Worm (Caenorhabditis elegans) whole organism, young adult: ENCODE measurements around the gene F58D12.3.

ENCODE experiments used
- B0035.1 ChIP-seq: sonication (generic microtip); optimal IDR thresholded peaks from 2 replicates; lab custom pipeline; 2016; ENCODE audit warnings: missing genetic modification characterization, mild to moderate bottlenecking, missing compliant biosample characterization, missing genotype, missing genetic modification reagents
- B0261.1 ChIP-seq: sonication (generic microtip); optimal IDR thresholded peaks from 2 replicates; lab custom pipeline; 2016; ENCODE audit warnings: mild to moderate bottlenecking, missing genetic modification characterization, moderate library complexity, missing compliant biosample characterization
- C17E4.6 ChIP-seq: fragments of 200-800 bp; sonication (Bioruptor generic); IDR thresholded peaks from 2 replicates; pipeline ENCODE4 v1.3.6; 2022; ENCODE audit warnings: missing genetic modification reagents, missing genetic modification characterization, missing compliant biosample characterization
- F23B12.7 ChIP-seq: sonication (generic microtip); optimal IDR thresholded peaks from 2 replicates; lab custom pipeline; 2017; ENCODE audit warnings: missing genetic modification characterization, mild to moderate bottlenecking, missing compliant biosample characterization, antibody characterized with exemption, moderate library complexity; ENCODE audit not compliant: insufficient read depth
- F33H1.4 ChIP-seq: fragments of 200-800 bp; sonication (Bioruptor generic); IDR thresholded peaks from 2 replicates; pipeline ENCODE4 v1.3.6; 2022; ENCODE audit warnings: missing genetic modification reagents, missing genetic modification characterization, missing compliant biosample characterization
- F55B11.4 ChIP-seq: sonication (generic microtip); optimal IDR thresholded peaks from 2 replicates; lab custom pipeline; 2016; ENCODE audit warnings: missing compliant biosample characterization, missing genetic modification characterization, borderline replicate concordance; ENCODE audit not compliant: insufficient read depth
- K11D2.4 ChIP-seq: fragments of 200-800 bp; sonication (Bioruptor generic); IDR thresholded peaks from 2 replicates; pipeline ENCODE4 v1.3.6; 2022; ENCODE audit warnings: missing genetic modification reagents, missing genetic modification characterization, missing compliant biosample characterization
- Y53F4B.3 ChIP-seq: fragments of 200-800 bp; sonication (Bioruptor generic); IDR thresholded peaks from 2 replicates; pipeline ENCODE4 v1.3.6; 2022; ENCODE audit warnings: missing genetic modification reagents, missing genetic modification characterization, missing compliant biosample characterization
- Y67H2A.10 ChIP-seq: fragments of 200-800 bp; sonication (Bioruptor generic); conservative IDR thresholded peaks from 2 replicates; pipeline ENCODE4 v1.3.6; 2022; ENCODE audit warnings: missing genetic modification reagents, missing genetic modification characterization, missing compliant biosample characterization
- Y79H2A.3 ChIP-seq: fragments of 200-800 bp; sonication (Bioruptor generic); conservative IDR thresholded peaks from 2 replicates; pipeline ENCODE4 v1.3.6; 2022; ENCODE audit warnings: missing genetic modification reagents, missing genetic modification characterization, missing compliant biosample characterization
- ZK185.1 ChIP-seq: sonication (generic microtip); optimal IDR thresholded peaks from 2 replicates; lab custom pipeline; 2016; ENCODE audit warnings: mild to moderate bottlenecking, missing genetic modification characterization, missing compliant biosample characterization; ENCODE audit not compliant: poor library complexity, severe bottlenecking
- atf-7 ChIP-seq: sonication (generic microtip); optimal IDR thresholded peaks from 2 replicates; lab custom pipeline; 2017; ENCODE audit warnings: mild to moderate bottlenecking, missing genetic modification characterization, missing compliant biosample characterization
- athp-1 ChIP-seq: sonication (generic microtip); optimal IDR thresholded peaks from 2 replicates; lab custom pipeline; 2017; ENCODE audit warnings: mild to moderate bottlenecking, missing genetic modification characterization, missing compliant biosample characterization
- bed-2 ChIP-seq: fragments of 200-800 bp; sonication (Bioruptor generic); IDR thresholded peaks from 2 replicates; pipeline ENCODE4 v1.3.6; 2022; ENCODE audit warnings: missing genetic modification reagents, missing genetic modification characterization, missing compliant biosample characterization
- ccch-3 ChIP-seq: fragments of 200-800 bp; sonication (Bioruptor generic); optimal IDR thresholded peaks from 2 replicates; lab custom pipeline; 2018; ENCODE audit warnings: mild to moderate bottlenecking, missing genetic modification characterization, missing compliant biosample characterization
- cebp-2 ChIP-seq: fragments of 200-800 bp; sonication (Bioruptor generic); IDR thresholded peaks from 2 replicates; pipeline ENCODE4 v1.3.6; 2022; ENCODE audit warnings: missing genetic modification characterization, missing compliant biosample characterization
- ceh-79 ChIP-seq: sonication (generic microtip); optimal IDR thresholded peaks from 2 replicates; lab custom pipeline; 2017; ENCODE audit warnings: mild to moderate bottlenecking, missing genetic modification characterization, missing compliant biosample characterization
- ceh-91 ChIP-seq: fragments of 200-800 bp; sonication (Bioruptor generic); IDR thresholded peaks from 2 replicates; pipeline ENCODE4 v1.3.6; 2022; ENCODE audit warnings: missing genetic modification reagents, missing genetic modification characterization, missing compliant biosample characterization
- dpff-1 ChIP-seq: sonication (generic microtip); optimal IDR thresholded peaks from 2 replicates; lab custom pipeline; 2017; ENCODE audit warnings: mild to moderate bottlenecking, missing genetic modification characterization, missing compliant biosample characterization
- dpl-1 ChIP-seq: fragments of 150-350 bp; optimal IDR thresholded peaks from 2 replicates; lab custom pipeline; 2014; ENCODE audit warnings: missing biosample characterization, missing genetic modification reagents, missing genetic modification characterization
- egl-18 ChIP-seq: fragments of 200-800 bp; sonication (Bioruptor generic); IDR thresholded peaks from 2 replicates; pipeline ENCODE4 v1.3.6; 2022; ENCODE audit warnings: missing genetic modification reagents, missing genetic modification characterization, missing compliant biosample characterization
- egl-44 ChIP-seq: fragments of 200-800 bp; sonication (Bioruptor generic); IDR thresholded peaks from 2 replicates; pipeline ENCODE4 v1.3.6; 2022; ENCODE audit warnings: missing genetic modification reagents, missing genetic modification characterization, missing compliant biosample characterization
- egrh-3 ChIP-seq: fragments of 200-800 bp; sonication (Bioruptor generic); IDR thresholded peaks from 2 replicates; pipeline ENCODE4 v1.3.6; 2022; ENCODE audit warnings: missing genetic modification reagents, missing genetic modification characterization, missing compliant biosample characterization
- gei-17 ChIP-seq: fragments of 200-800 bp; sonication (Bioruptor generic); optimal IDR thresholded peaks from 2 replicates; lab custom pipeline; 2018; ENCODE audit warnings: mild to moderate bottlenecking, missing genetic modification characterization, missing compliant biosample characterization
- him-1 ChIP-seq: sonication (generic microtip); optimal IDR thresholded peaks from 2 replicates; lab custom pipeline; 2016; ENCODE audit warnings: missing genotype, missing genetic modification reagents, missing genetic modification characterization, missing compliant biosample characterization
- hlh-12 ChIP-seq: sonication (generic microtip); optimal IDR thresholded peaks from 2 replicates; lab custom pipeline; 2016; ENCODE audit warnings: missing genetic modification characterization, missing compliant biosample characterization
- lin-26 ChIP-seq: fragments of 200-800 bp; sonication (Bioruptor generic); IDR thresholded peaks from 2 replicates; pipeline ENCODE4 v1.3.6; 2022; ENCODE audit warnings: missing genetic modification reagents, missing genetic modification characterization, missing compliant biosample characterization
- lin-35 ChIP-seq, 3 experiments: fragments of 150-350 bp in 2 of 3; sonication (generic microtip) in 1 of 3; optimal IDR thresholded peaks; 2 replicates each; lab custom pipeline; 2014 to 2018; ENCODE audit warnings: missing biosample characterization in 3 of 3, missing genetic modification characterization in 3 of 3, missing genetic modification reagents in 3 of 3
- lsy-27 ChIP-seq: sonication (generic microtip); optimal IDR thresholded peaks from 2 replicates; lab custom pipeline; 2017; ENCODE audit warnings: missing genetic modification characterization, mild to moderate bottlenecking, missing compliant biosample characterization, antibody characterized with exemption, missing genotype, borderline replicate concordance; ENCODE audit not compliant: insufficient read depth
- madf-6 ChIP-seq: fragments of 200-800 bp; sonication (Bioruptor generic); IDR thresholded peaks from 2 replicates; pipeline ENCODE4 v1.3.6; 2022; ENCODE audit warnings: missing genetic modification reagents, missing genetic modification characterization, missing compliant biosample characterization
- nfya-2 ChIP-seq: fragments of 200-800 bp; sonication (Bioruptor generic); IDR thresholded peaks from 2 replicates; pipeline ENCODE4 v1.3.6; 2022; ENCODE audit warnings: missing genetic modification reagents, missing genetic modification characterization, missing compliant biosample characterization
- nhr-120 ChIP-seq: fragments of 200-800 bp; sonication (Bioruptor generic); IDR thresholded peaks from 2 replicates; pipeline ENCODE4 v1.3.6; 2022; ENCODE audit warnings: missing genetic modification characterization, missing compliant biosample characterization
- nhr-90 ChIP-seq: sonication (generic microtip); optimal IDR thresholded peaks from 2 replicates; lab custom pipeline; 2016; ENCODE audit warnings: missing genotype, mild to moderate bottlenecking, missing genetic modification characterization, missing compliant biosample characterization
- pbrm-1 ChIP-seq: fragments of 200-800 bp; sonication (Bioruptor generic); IDR thresholded peaks from 2 replicates; pipeline ENCODE4 v1.3.6; 2022; ENCODE audit warnings: missing genetic modification reagents, missing genetic modification characterization, missing compliant biosample characterization
- pha-4 ChIP-seq: fragments of 150-350 bp; sonication (generic microtip); optimal IDR thresholded peaks from 2 replicates; lab custom pipeline; 2014; ENCODE audit warnings: missing biosample characterization, missing genetic modification reagents, missing genetic modification characterization
- repo-1 ChIP-seq: sonication (generic microtip); optimal IDR thresholded peaks from 2 replicates; lab custom pipeline; 2017; ENCODE audit warnings: mild to moderate bottlenecking, missing genetic modification characterization, missing compliant biosample characterization
- rpc-1 ChIP-seq, 2 experiments: fragments of 150-350 bp in 1 of 2; sonication (generic microtip) in 1 of 2; optimal IDR thresholded peaks; 2 replicates each; lab custom pipeline; 2014 to 2018; ENCODE audit warnings: missing biosample characterization in 1 of 2, missing genetic modification characterization in 1 of 2, missing genetic modification reagents in 1 of 2, missing genotype in 1 of 2
- sdz-38 ChIP-seq: sonication (generic microtip); optimal IDR thresholded peaks from 2 replicates; lab custom pipeline; 2016; ENCODE audit warnings: missing genotype, missing genetic modification characterization, missing compliant biosample characterization
- sptf-2 ChIP-seq: fragments of 200-800 bp; sonication (Bioruptor generic); optimal IDR thresholded peaks from 2 replicates; lab custom pipeline; 2018; ENCODE audit warnings: mild to moderate bottlenecking, missing genetic modification characterization, missing compliant biosample characterization
- tlf-1 ChIP-seq: fragments of 200-800 bp; sonication (Bioruptor generic); optimal IDR thresholded peaks from 2 replicates; lab custom pipeline; 2018; ENCODE audit warnings: mild to moderate bottlenecking, missing genetic modification characterization, missing compliant biosample characterization
- ztf-25 ChIP-seq: fragments of 200-800 bp; sonication (Bioruptor generic); IDR thresholded peaks from 2 replicates; pipeline ENCODE4 v1.3.6; 2022; ENCODE audit warnings: missing genetic modification reagents, missing genetic modification characterization, missing compliant biosample characterization
- ztf-26 ChIP-seq: sonication (generic microtip); optimal IDR thresholded peaks from 2 replicates; lab custom pipeline; 2017; ENCODE audit warnings: missing genetic modification characterization, missing compliant biosample characterization
- ztf-3 ChIP-seq: fragments of 200-800 bp; sonication (Bioruptor generic); optimal IDR thresholded peaks from 2 replicates; lab custom pipeline; 2018; ENCODE audit warnings: mild to moderate bottlenecking, missing genetic modification characterization, missing compliant biosample characterization

Gene F58D12.3

DNA sequence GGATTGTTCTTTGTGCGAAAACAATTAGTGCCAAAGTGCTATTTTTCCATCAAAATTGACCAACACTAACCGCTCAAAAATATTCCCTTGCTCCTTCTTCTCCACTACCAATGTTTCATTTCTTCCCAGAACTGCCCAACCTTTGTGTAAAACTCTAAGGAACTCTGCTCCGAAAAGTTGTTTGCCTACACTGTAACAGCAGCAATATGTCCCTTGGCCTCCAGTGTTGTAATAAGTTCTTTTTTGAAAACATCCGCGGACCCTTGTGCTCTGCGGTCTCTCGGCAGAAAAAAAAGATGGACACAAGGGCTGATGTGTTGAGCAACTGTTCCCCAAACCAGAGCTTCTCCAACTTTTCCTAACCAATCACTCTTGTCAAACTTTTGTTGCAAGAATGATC is 43.2 kb downstream of the F58D12.3 start, which contains the start of gene D1086.12:
TSS of gene D1086.12 (plus strand) at position 301 of the 400 bp plus-strand sequence.
- no peak for TF ChIP-seq tlf-1 (GFP tag; lab: Kevin White, UChicago)
- TF ChIP-seq dpl-1 (GFP tag; lab: Kevin White, UChicago): no peak
- TF ChIP-seq F33H1.4 (GFP tag; lab: Robert Waterston, UW): no peak
- TF ChIP-seq ztf-3 (GFP tag; lab: Kevin White, UChicago): no peak
- no peak for TF ChIP-seq nfya-2
- TF ChIP-seq C17E4.6 (GFP tag; lab: Robert Waterston, UW): no peak
- TF ChIP-seq ztf-26 (tag; lab: Kevin White, UChicago): no peak
- TF ChIP-seq athp-1 (tag; lab: Kevin White, UChicago): no peak
- TF ChIP-seq ZK185.1 (tag; lab: Kevin White, UChicago): no peak
- no peak for TF ChIP-seq K11D2.4 (GFP tag; lab: Robert Waterston, UW)
- no peak for TF ChIP-seq nhr-120
- no peak for TF ChIP-seq ceh-91 (GFP tag; lab: Robert Waterston, UW)
- no peak for TF ChIP-seq rpc-1 (optimal IDR thresholded peaks at IDR 0.05; lab: Kevin White, UChicago)
- no peak for TF ChIP-seq rpc-1 (tag; optimal IDR thresholded peaks at IDR 0.05; lab: Kevin White, UChicago)

DNA sequence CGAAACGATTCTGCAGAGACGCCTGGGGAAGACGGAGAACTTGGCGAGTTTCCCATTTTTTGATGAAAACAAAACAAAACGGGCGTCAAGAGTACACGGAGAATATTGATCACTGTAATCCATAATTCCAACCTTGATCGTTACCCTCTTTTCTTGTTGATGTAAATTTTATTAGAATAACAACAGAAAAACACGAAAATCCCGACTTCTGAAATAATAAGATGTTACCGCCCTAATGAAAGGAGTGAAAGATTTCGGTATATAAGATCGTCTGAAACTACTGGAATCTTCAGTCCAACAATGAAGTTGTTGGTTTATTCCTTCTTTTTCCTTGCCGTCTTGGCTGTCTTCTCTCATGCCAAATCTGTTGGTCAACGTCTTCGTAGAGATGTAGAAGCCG is 46.3 kb downstream of the F58D12.3 start, which contains the start of gene D1086.9:
TSS of gene D1086.9 (plus strand) at position 301 of the 400 bp plus-strand sequence.
- TF ChIP-seq pbrm-1 (GFP tag; lab: Robert Waterston, UW): no peak
- no peak for TF ChIP-seq nfya-2

DNA sequence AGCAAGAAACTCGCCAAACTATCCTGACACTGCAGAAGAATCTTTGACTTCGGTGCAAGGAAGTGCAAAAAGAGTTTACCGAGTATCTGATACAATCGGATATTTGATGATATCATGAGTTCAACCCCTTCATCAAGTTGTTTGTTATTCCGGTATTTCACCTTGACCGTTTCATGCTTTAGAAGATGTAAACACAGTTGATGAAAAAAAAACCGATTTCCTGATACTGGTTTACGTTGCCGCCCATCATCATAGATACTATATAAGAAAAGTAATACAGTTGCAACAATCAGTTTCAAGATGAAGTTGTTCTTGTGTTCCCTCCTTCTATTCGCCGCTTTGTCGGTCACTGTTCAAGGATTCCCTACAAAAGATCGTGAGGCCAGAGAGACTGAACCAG is 49.9 kb downstream of the F58D12.3 start, which contains the start of gene H39E23.3:
TSS of gene H39E23.3 (plus strand) at position 301 of the 400 bp plus-strand sequence.
- no peak for TF ChIP-seq athp-1 (tag; lab: Kevin White, UChicago)
- no peak for TF ChIP-seq lin-35 (GFP tag; optimal IDR thresholded peaks at IDR 0.05; lab: Kevin White, UChicago)
- no peak for TF ChIP-seq bed-2 (GFP tag; lab: Robert Waterston, UW)
- TF ChIP-seq Y67H2A.10 (GFP tag; lab: Robert Waterston, UW): no peak
- no peak for TF ChIP-seq him-1 (tag; lab: Kevin White, UChicago)
- no peak for TF ChIP-seq F55B11.4
- TF ChIP-seq cebp-2: no peak
- TF ChIP-seq dpff-1 (tag; lab: Kevin White, UChicago): no peak
- no peak for TF ChIP-seq ceh-79 (tag; lab: Kevin White, UChicago)
- no peak for TF ChIP-seq pha-4 (tag; lab: Kevin White, UChicago)
- no peak for TF ChIP-seq F23B12.7 (tag; lab: Kevin White, UChicago)
- TF ChIP-seq B0035.1 (tag; lab: Kevin White, UChicago): no peak
- TF ChIP-seq ztf-25 (GFP tag; lab: Robert Waterston, UW): no peak
- no peak for TF ChIP-seq lsy-27 (tag; lab: Kevin White, UChicago)
- no peak for TF ChIP-seq ceh-91 (GFP tag; lab: Robert Waterston, UW)
- TF ChIP-seq egl-18 (GFP tag; lab: Robert Waterston, UW): no peak
- no peak for TF ChIP-seq nhr-90 (tag; lab: Kevin White, UChicago)
- no peak for TF ChIP-seq ztf-26 (tag; lab: Kevin White, UChicago)
- TF ChIP-seq Y53F4B.3 (GFP tag; lab: Robert Waterston, UW): no peak
- TF ChIP-seq, all 124 proteins: peak for 0

DNA sequence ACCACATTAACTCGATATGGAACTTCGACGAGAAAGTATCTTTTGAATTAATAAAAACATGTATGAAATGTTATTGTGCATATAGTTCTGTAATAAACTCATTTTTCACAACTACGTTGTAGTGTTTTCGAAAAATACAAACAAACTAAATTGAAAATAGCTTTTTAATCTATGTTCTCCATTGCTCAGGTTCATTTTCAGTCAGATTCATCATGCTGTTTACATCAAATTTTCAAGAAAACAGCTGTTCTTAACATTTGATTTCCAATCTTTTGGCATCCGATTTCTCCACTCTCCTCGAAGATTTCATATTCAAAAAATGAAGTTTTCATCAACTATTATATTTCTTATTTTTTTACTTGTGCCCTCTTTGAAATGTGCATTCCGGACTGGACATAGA is 52.4 kb downstream of the F58D12.3 start, which contains the start of gene H39E23.2:
TSS of gene H39E23.2 (plus strand) at position 301 of the 400 bp plus-strand sequence.
- TF ChIP-seq Y79H2A.3: no peak
- no peak for TF ChIP-seq lin-26 (GFP tag; lab: Robert Waterston, UW)
- TF ChIP-seq Y53F4B.3 (GFP tag; lab: Robert Waterston, UW): no peak
- no peak for TF ChIP-seq ztf-26 (tag; lab: Kevin White, UChicago)
- no peak for TF ChIP-seq repo-1 (tag; lab: Kevin White, UChicago)
- TF ChIP-seq egrh-3: no peak
- no peak for TF ChIP-seq madf-6 (GFP tag; lab: Robert Waterston, UW)
- TF ChIP-seq sdz-38 (tag; lab: Kevin White, UChicago): no peak
- TF ChIP-seq dpff-1 (tag; lab: Kevin White, UChicago): no peak
- no peak for TF ChIP-seq B0261.1 (tag; lab: Kevin White, UChicago)
- TF ChIP-seq gei-17: no peak
- TF ChIP-seq Y67H2A.10 (GFP tag; lab: Robert Waterston, UW): no peak
- TF ChIP-seq hlh-12 (tag; lab: Kevin White, UChicago): no peak
- no peak for TF ChIP-seq egl-44 (GFP tag; lab: Robert Waterston, UW)
- TF ChIP-seq atf-7 (tag; lab: Kevin White, UChicago): no peak
- TF ChIP-seq dpl-1 (GFP tag; lab: Kevin White, UChicago): no peak
- no peak for TF ChIP-seq sptf-2 (GFP tag; lab: Kevin White, UChicago)
- TF ChIP-seq ccch-3: no peak
